Worm (Caenorhabditis elegans) whole organism, L3 larva: Measurements from ENCODE around the gene twk-25.

Source experiments
- ama-1 ChIP-seq: fragments of 150-350 bp; optimal IDR thresholded peaks from 2 replicates; lab custom pipeline; 2018
- elt-1 ChIP-seq: fragments of 150-350 bp; optimal IDR thresholded peaks from 2 replicates; lab custom pipeline; 2014; ENCODE audit warnings: missing biosample characterization, missing genetic modification characterization
- elt-3 ChIP-seq, 3 experiments: fragments of 150-350 bp in 1 of 3; sonication (generic microtip) in 2 of 3; optimal IDR thresholded peaks; 2 replicates in 2 of 3; 4 replicates in 1 of 3; lab custom pipeline; 2014 to 2017; ENCODE audit warnings: missing biosample characterization in 3 of 3, missing genetic modification characterization in 3 of 3
- jun-1 ChIP-seq: fragments of 150-350 bp; optimal IDR thresholded peaks from 2 replicates; lab custom pipeline; 2014; ENCODE audit warnings: missing biosample characterization, missing genetic modification reagents, missing genetic modification characterization
- nhr-11 ChIP-seq: fragments of 150-350 bp; optimal IDR thresholded peaks from 2 replicates; lab custom pipeline; 2014; ENCODE audit warnings: missing biosample characterization, missing genetic modification characterization
- nhr-25 ChIP-seq: sonication (generic microtip); optimal IDR thresholded peaks from 2 replicates; lab custom pipeline; 2017; ENCODE audit warnings: missing biosample characterization, missing genetic modification characterization
- nhr-67 ChIP-seq: fragments of 150-350 bp; optimal IDR thresholded peaks from 2 replicates; lab custom pipeline; 2014; ENCODE audit warnings: missing biosample characterization, missing genetic modification characterization
- pha-4 ChIP-seq: fragments of 150-350 bp; optimal IDR thresholded peaks from 2 replicates; lab custom pipeline; 2014; ENCODE audit warnings: missing biosample characterization, missing genetic modification reagents, missing genetic modification characterization
- snpc-4 ChIP-seq: fragments of 150-350 bp; optimal IDR thresholded peaks from 2 replicates; lab custom pipeline; 2014; ENCODE audit warnings: missing biosample characterization, missing genetic modification characterization
- unc-39 ChIP-seq: sonication (generic microtip); optimal IDR thresholded peaks from 4 replicates; lab custom pipeline; 2017; ENCODE audit warnings: missing biosample characterization, missing genetic modification characterization
- ztf-4 ChIP-seq: fragments of 150-350 bp; optimal IDR thresholded peaks from 2 replicates; lab custom pipeline; 2014; ENCODE audit warnings: missing biosample characterization, missing genetic modification characterization

DNA sequence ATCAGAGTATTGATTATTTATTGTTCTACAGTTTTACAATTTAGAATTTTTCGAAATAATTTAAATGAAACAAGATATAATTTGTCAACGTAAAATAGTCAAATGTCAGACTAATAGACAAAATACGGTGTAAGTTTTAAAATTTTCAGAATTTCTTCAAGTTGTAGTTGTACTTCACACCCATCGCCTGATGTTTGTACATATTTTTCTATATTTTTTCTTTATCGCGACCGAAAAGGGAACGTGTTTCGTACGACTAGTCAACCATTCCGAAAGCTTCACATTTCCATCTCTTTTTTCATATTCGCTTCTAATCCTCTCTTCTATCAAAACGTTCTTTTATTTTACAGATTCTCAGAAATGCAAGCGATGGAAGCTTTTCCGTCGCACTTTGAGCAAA lies at the start of gene twk-25:
- TF ChIP-seq ama-1 (lab: Kevin White, UChicago) (no peak), pha-4 (tag; lab: Kevin White, UChicago) (no peak), elt-1 (tag; lab: Kevin White, UChicago) (no peak), unc-39 (tag; lab: Kevin White, UChicago) (no peak), nhr-11 (tag; lab: Kevin White, UChicago) (no peak), jun-1 (tag; lab: Kevin White, UChicago) (no peak), nhr-25 (no peak), elt-3 (tag; optimal IDR thresholded peaks at IDR 0.05; lab: Kevin White, UChicago) (no peak), ztf-4 (tag; lab: Kevin White, UChicago) (no peak), nhr-67 (tag; lab: Kevin White, UChicago) (no peak), snpc-4 (tag; lab: Kevin White, UChicago) (no peak)
